Fruit fly (Drosophila melanogaster) whole organism, embryonic: ENCODE data around the gene CG33306.

Source experiments
- Ada2b ChIP-seq: fragments of 200-800 bp; sonication (Bioruptor generic); IDR thresholded peaks from 2 replicates; pipeline ENCODE4 v1.3.6; 2022; ENCODE audit warnings: missing biosample characterization, missing genetic modification characterization
- Atf-2 ChIP-seq: fragments of 200-800 bp; sonication (Bioruptor generic); optimal IDR thresholded peaks from 2 replicates; lab custom pipeline; 2016; ENCODE audit warnings: missing biosample characterization, missing genetic modification characterization
- Atf3 ChIP-seq: fragments of 200-800 bp; sonication (Bioruptor generic); optimal IDR thresholded peaks from 3 replicates; lab custom pipeline; 2016; ENCODE audit warnings: missing biosample characterization, missing genetic modification characterization
- Blimp-1 ChIP-seq: fragments of 200-800 bp; sonication (Bioruptor generic); optimal IDR thresholded peaks from 3 replicates; lab custom pipeline; 2018; ENCODE audit warnings: missing biosample characterization, missing genetic modification characterization, mild to moderate bottlenecking, moderate library complexity, missing genetic modification reagents
- CG11456 ChIP-seq: fragments of 200-800 bp; sonication (Bioruptor generic); IDR thresholded peaks from 3 replicates; pipeline ENCODE4 v1.3.6; 2022; ENCODE audit warnings: missing biosample characterization, missing genetic modification characterization
- CG13624 ChIP-seq: fragments of 200-800 bp; sonication (Bioruptor generic); optimal IDR thresholded peaks from 2 replicates; lab custom pipeline; 2016; ENCODE audit warnings: missing biosample characterization, missing genetic modification characterization
- CG14441 ChIP-seq: fragments of 200-800 bp; sonication (Bioruptor generic); IDR thresholded peaks from 2 replicates; pipeline ENCODE4 v1.3.6; 2022; ENCODE audit warnings: missing biosample characterization, missing genetic modification characterization
- CG17385 ChIP-seq: fragments of 200-800 bp; sonication (Bioruptor generic); optimal IDR thresholded peaks from 3 replicates; lab custom pipeline; 2018; ENCODE audit warnings: missing biosample characterization, mild to moderate bottlenecking, missing genetic modification characterization
- CG17568 ChIP-seq: fragments of 200-800 bp; sonication (Bioruptor generic); optimal IDR thresholded peaks from 2 replicates; lab custom pipeline; 2018; ENCODE audit warnings: missing biosample characterization, mild to moderate bottlenecking, missing genetic modification characterization, moderate library complexity
- CG17912 ChIP-seq: fragments of 200-800 bp; sonication (Bioruptor generic); optimal IDR thresholded peaks from 2 replicates; lab custom pipeline; 2018; ENCODE audit warnings: missing biosample characterization, mild to moderate bottlenecking, missing genetic modification characterization
- CG2875 ChIP-seq: fragments of 200-800 bp; sonication (Bioruptor generic); optimal IDR thresholded peaks from 2 replicates; lab custom pipeline; 2017; ENCODE audit warnings: missing biosample characterization, mild to moderate bottlenecking, missing genetic modification characterization, missing genetic modification reagents
- CG2889 ChIP-seq: fragments of 200-800 bp; sonication (Bioruptor generic); IDR thresholded peaks from 3 replicates; pipeline ENCODE4 v1.3.6; 2022; ENCODE audit warnings: missing biosample characterization, missing genetic modification characterization
- CG32532 ChIP-seq: fragments of 200-800 bp; sonication (Bioruptor generic); IDR thresholded peaks from 2 replicates; pipeline ENCODE4 v1.3.6; 2022; ENCODE audit warnings: missing biosample characterization, missing genetic modification characterization
- CG33213 ChIP-seq: fragments of 200-800 bp; sonication (Bioruptor generic); optimal IDR thresholded peaks from 3 replicates; lab custom pipeline; 2016; ENCODE audit warnings: missing biosample characterization, missing genetic modification characterization
- CG6175 ChIP-seq: fragments of 200-800 bp; sonication (Bioruptor generic); IDR thresholded peaks from 3 replicates; pipeline ENCODE4 v1.3.6; 2022; ENCODE audit warnings: missing biosample characterization, missing genetic modification characterization
- CG6254 ChIP-seq: fragments of 200-800 bp; sonication (Bioruptor generic); optimal IDR thresholded peaks from 3 replicates; lab custom pipeline; 2017; ENCODE audit warnings: mild to moderate bottlenecking, missing biosample characterization, missing genetic modification reagents, missing genetic modification characterization
- CG6813 ChIP-seq: fragments of 200-800 bp; sonication (Bioruptor generic); optimal IDR thresholded peaks from 2 replicates; lab custom pipeline; 2017; ENCODE audit warnings: missing biosample characterization, missing genetic modification characterization, mild to moderate bottlenecking, moderate library complexity, missing genetic modification reagents
- CG6854 ChIP-seq: fragments of 200-800 bp; sonication (Bioruptor generic); optimal IDR thresholded peaks from 3 replicates; lab custom pipeline; 2017; ENCODE audit warnings: missing biosample characterization, mild to moderate bottlenecking, missing genetic modification characterization
- CG7839 ChIP-seq: fragments of 200-800 bp; sonication (Bioruptor generic); optimal IDR thresholded peaks from 3 replicates; lab custom pipeline; 2018; ENCODE audit warnings: missing biosample characterization, mild to moderate bottlenecking, missing genetic modification characterization, moderate library complexity
- CG9215 ChIP-seq: fragments of 200-800 bp; sonication (Bioruptor generic); IDR thresholded peaks from 2 replicates; pipeline ENCODE4 v1.3.6; 2022; ENCODE audit warnings: missing biosample characterization, missing genetic modification characterization
- CkIIα-i1 ChIP-seq: fragments of 200-800 bp; sonication (Bioruptor generic); IDR thresholded peaks from 2 replicates; pipeline ENCODE4 v1.3.6; 2022; ENCODE audit warnings: missing biosample characterization, missing genetic modification characterization
- D19A ChIP-seq: fragments of 200-800 bp; optimal IDR thresholded peaks from 3 replicates; lab custom pipeline; 2019; ENCODE audit warnings: missing biosample characterization, mild to moderate bottlenecking, missing genetic modification characterization, moderate library complexity
- Dfd ChIP-seq, 2 experiments: fragments of >200 bp; optimal IDR thresholded peaks; 2 replicates each; lab custom pipeline; 2017; ENCODE audit warnings: missing biosample characterization in 2 of 2, missing genetic modification characterization in 2 of 2
- GATAe ChIP-seq: fragments of 200-800 bp; sonication (Bioruptor generic); conservative IDR thresholded peaks from 2 replicates; pipeline ENCODE4 v1.3.6; 2022; ENCODE audit warnings: missing biosample characterization, missing genetic modification characterization
- Gsc ChIP-seq: fragments of 200-800 bp; sonication (Bioruptor generic); IDR thresholded peaks from 2 replicates; pipeline ENCODE4 v1.3.6; 2022; ENCODE audit warnings: missing biosample characterization, missing genetic modification characterization
- HLH4C ChIP-seq: fragments of 200-800 bp; sonication (Bioruptor generic); IDR thresholded peaks from 3 replicates; pipeline ENCODE4 v1.3.6; 2022; ENCODE audit warnings: missing biosample characterization, missing genetic modification characterization; ENCODE audit not compliant: partially characterized antibody
- Hr3 ChIP-seq: fragments of 200-800 bp; sonication (Bioruptor generic); optimal IDR thresholded peaks from 3 replicates; lab custom pipeline; 2016; ENCODE audit warnings: missing biosample characterization, missing genetic modification characterization
- Lhr ChIP-seq: fragments of 200-800 bp; sonication (Bioruptor generic); optimal IDR thresholded peaks from 3 replicates; lab custom pipeline; 2017; ENCODE audit warnings: mild to moderate bottlenecking, missing biosample characterization, missing genetic modification reagents, missing genetic modification characterization
- Max ChIP-seq: fragments of 200-800 bp; sonication (Bioruptor generic); optimal IDR thresholded peaks from 2 replicates; lab custom pipeline; 2016; ENCODE audit warnings: missing biosample characterization, mild to moderate bottlenecking, missing genetic modification characterization
- Sin3A ChIP-seq: fragments of >200 bp; optimal IDR thresholded peaks from 2 replicates; lab custom pipeline; 2018
- Sox102F ChIP-seq: fragments of 200-800 bp; sonication (Bioruptor generic); optimal IDR thresholded peaks from 2 replicates; lab custom pipeline; 2018; ENCODE audit warnings: missing biosample characterization, mild to moderate bottlenecking, missing genetic modification characterization, moderate library complexity
- Ssrp ChIP-seq: fragments of 200-800 bp; sonication (Bioruptor generic); optimal IDR thresholded peaks from 2 replicates; lab custom pipeline; 2018; ENCODE audit warnings: missing biosample characterization, mild to moderate bottlenecking, missing genetic modification characterization, moderate library complexity
- ara ChIP-seq: fragments of 200-800 bp; sonication (Bioruptor generic); IDR thresholded peaks from 2 replicates; pipeline ENCODE4 v1.3.6; 2022; ENCODE audit warnings: missing biosample characterization, missing genetic modification characterization
- chif ChIP-seq, 2 experiments: fragments of 200-800 bp; sonication (Bioruptor generic); optimal IDR thresholded peaks; 3 replicates each; lab custom pipeline; 2016; ENCODE audit warnings: missing biosample characterization in 2 of 2, missing genetic modification characterization in 2 of 2
- chinmo ChIP-seq: fragments of 200-800 bp; sonication (Bioruptor generic); IDR thresholded peaks from 4 replicates; pipeline ENCODE4 v1.3.6; 2022; ENCODE audit warnings: missing biosample characterization, missing genetic modification characterization; ENCODE audit not compliant: partially characterized antibody
- dan ChIP-seq: fragments of 200-800 bp; sonication (Bioruptor generic); IDR thresholded peaks from 2 replicates; pipeline ENCODE4 v1.3.6; 2022; ENCODE audit warnings: missing biosample characterization, missing genetic modification characterization
- dysf ChIP-seq: fragments of 200-800 bp; sonication (Bioruptor generic); IDR thresholded peaks from 3 replicates; pipeline ENCODE4 v1.3.6; 2022; ENCODE audit warnings: missing biosample characterization, missing genetic modification characterization
- fd64A ChIP-seq: fragments of 200-800 bp; sonication (Bioruptor generic); optimal IDR thresholded peaks from 3 replicates; lab custom pipeline; 2018; ENCODE audit warnings: missing biosample characterization, mild to moderate bottlenecking, missing genetic modification characterization
- kay ChIP-seq: fragments of 200-800 bp; sonication (Bioruptor generic); optimal IDR thresholded peaks from 2 replicates; lab custom pipeline; 2016; ENCODE audit warnings: missing biosample characterization, missing genetic modification characterization
- maf-S ChIP-seq: fragments of 200-800 bp; sonication (Bioruptor generic); optimal IDR thresholded peaks from 2 replicates; lab custom pipeline; 2016; ENCODE audit warnings: missing biosample characterization, missing genetic modification characterization
- oc ChIP-seq: fragments of 200-800 bp; sonication (Bioruptor generic); optimal IDR thresholded peaks from 2 replicates; lab custom pipeline; 2018; ENCODE audit warnings: missing biosample characterization, mild to moderate bottlenecking, missing genetic modification characterization, moderate library complexity
- p53 ChIP-seq: fragments of 200-800 bp; sonication (Bioruptor generic); optimal IDR thresholded peaks from 2 replicates; lab custom pipeline; 2016; ENCODE audit warnings: missing biosample characterization, missing genetic modification characterization
- pnt ChIP-seq: fragments of 200-800 bp; sonication (Bioruptor generic); optimal IDR thresholded peaks from 3 replicates; lab custom pipeline; 2016; ENCODE audit warnings: missing biosample characterization, missing genetic modification characterization
- pzg ChIP-seq: fragments of 200-800 bp; sonication (Bioruptor generic); optimal IDR thresholded peaks from 3 replicates; lab custom pipeline; 2018; ENCODE audit warnings: missing biosample characterization, mild to moderate bottlenecking, missing genetic modification characterization, moderate library complexity
- ro ChIP-seq: fragments of 200-800 bp; sonication (Bioruptor generic); IDR thresholded peaks from 2 replicates; pipeline ENCODE4 v1.3.6; 2022; ENCODE audit warnings: missing biosample characterization, missing genetic modification characterization
- salm ChIP-seq: fragments of 200-800 bp; sonication (Bioruptor generic); optimal IDR thresholded peaks from 2 replicates; lab custom pipeline; 2018; ENCODE audit warnings: missing biosample characterization, mild to moderate bottlenecking, missing genetic modification characterization
- sens ChIP-seq: fragments of 200-800 bp; sonication (Bioruptor generic); peaks from one replicate; lab custom pipeline; 2016; ENCODE audit warnings: missing biosample characterization, missing genetic modification characterization
- sqz ChIP-seq: fragments of 200-800 bp; sonication (Bioruptor generic); optimal IDR thresholded peaks from 3 replicates; lab custom pipeline; 2018; ENCODE audit warnings: missing biosample characterization, mild to moderate bottlenecking, missing genetic modification characterization
- tio ChIP-seq: fragments of 200-800 bp; sonication (Bioruptor generic); optimal IDR thresholded peaks from 2 replicates; lab custom pipeline; 2017; ENCODE audit warnings: missing biosample characterization, missing genetic modification characterization, inconsistent platforms
- vfl ChIP-seq: fragments of 200-800 bp; sonication (Bioruptor generic); optimal IDR thresholded peaks from 2 replicates; lab custom pipeline; 2016; ENCODE audit warnings: missing biosample characterization, missing genetic modification characterization
- vvl ChIP-seq: fragments of 200-800 bp; sonication (Bioruptor generic); IDR thresholded peaks from 2 replicates; pipeline ENCODE4 v1.3.6; 2022; ENCODE audit warnings: missing biosample characterization, missing genetic modification characterization
- wek ChIP-seq: fragments of 200-800 bp; sonication (Bioruptor generic); optimal IDR thresholded peaks from 3 replicates; lab custom pipeline; 2018; ENCODE audit warnings: missing biosample characterization, mild to moderate bottlenecking, missing genetic modification characterization, moderate library complexity

CG33306 gene

DNA sequence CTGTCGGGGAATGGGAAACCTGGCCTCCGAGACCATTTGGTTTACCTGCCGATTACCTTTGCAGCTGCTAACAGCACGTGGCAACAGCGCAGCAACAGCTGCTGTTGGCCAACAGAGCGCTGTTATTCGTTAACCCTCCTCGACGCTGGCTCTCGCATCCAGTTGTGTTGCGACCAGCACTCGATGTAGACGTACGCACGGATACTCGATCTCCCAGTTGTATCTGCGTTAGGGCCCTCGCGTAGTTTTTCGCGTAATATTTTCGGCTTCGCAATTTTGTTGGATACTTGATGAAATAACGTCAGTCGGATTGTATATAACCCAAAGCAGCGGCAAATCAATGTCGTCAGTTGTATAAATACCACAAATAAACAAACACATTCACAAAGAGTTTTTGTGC, 35.3 kb upstream of the CG33306 start (continued):
- peak; percentile 50; the same call in 1 of the 2 replicates for TF ChIP-seq CG14441 (GFP tag; lab: Robert Waterston, UW)
- no peak for TF ChIP-seq CG2889
- no peak for TF ChIP-seq maf-S (GFP tag; lab: Kevin White, UChicago)
- no peak for TF ChIP-seq CG17912 (GFP tag; lab: Kevin White, UChicago)
- TF ChIP-seq Blimp-1 (GFP tag; lab: Kevin White, UChicago): no peak
- TF ChIP-seq dan (GFP tag; lab: Robert Waterston, UW): no peak
- no peak for TF ChIP-seq pzg (GFP tag; lab: Kevin White, UChicago)
- no peak for TF ChIP-seq Hr3 (GFP tag; lab: Kevin White, UChicago)
- no peak for TF ChIP-seq ro (GFP tag; lab: Robert Waterston, UW)
- TF ChIP-seq sens (GFP tag; lab: Kevin White, UChicago): peak; percentile 85
- no peak for TF ChIP-seq GATAe (GFP tag; lab: Robert Waterston, UW)
- 0 out of 3 replicates have a peak, but pooled peaks have one; percentile 51 for TF ChIP-seq CG6175 (GFP tag; lab: Robert Waterston, UW)
- TF ChIP-seq Atf3 (GFP tag; lab: Kevin White, UChicago): no peak
- TF ChIP-seq CG17568 (GFP tag; lab: Kevin White, UChicago): no peak
- no peak for TF ChIP-seq sqz (GFP tag; lab: Kevin White, UChicago)
- TF ChIP-seq chinmo (GFP tag; lab: Robert Waterston, UW): peak; percentile 85; the same call in 3 of the 4 replicates
- 0 out of 2 replicates have a peak, but pooled peaks have one; percentile 8 for TF ChIP-seq ara
- no peak for TF ChIP-seq p53
- no peak for TF ChIP-seq Sox102F (GFP tag; lab: Kevin White, UChicago)
- no peak for TF ChIP-seq CG7839 (tag; lab: Kevin White, UChicago)
- TF ChIP-seq pnt (GFP tag; lab: Kevin White, UChicago): no peak
- TF ChIP-seq wek: peak; percentile 34
- TF ChIP-seq chif (GFP tag; optimal IDR thresholded peaks at IDR 0.05; lab: Kevin White, UChicago): peak in 1 of 2 experiments; percentile 24
- TF ChIP-seq vvl (GFP tag; lab: Robert Waterston, UW): peak; percentile 63
- no peak for TF ChIP-seq CG9215 (GFP tag; lab: Robert Waterston, UW)
- TF ChIP-seq CG2875: no peak
- peak; percentile 50 for TF ChIP-seq CG6813 (GFP tag; lab: Kevin White, UChicago)
- TF ChIP-seq CG11456 (GFP tag; lab: Robert Waterston, UW): no peak
- peak; percentile 42 for TF ChIP-seq CG17385 (GFP tag; lab: Kevin White, UChicago)
- no peak for TF ChIP-seq CG6854 (GFP tag; lab: Kevin White, UChicago)
- no peak for TF ChIP-seq salm (tag; lab: Kevin White, UChicago)
- peak; percentile 7 for TF ChIP-seq vfl (GFP tag; lab: Kevin White, UChicago)
- TF ChIP-seq CG13624 (GFP tag; lab: Kevin White, UChicago): peak; percentile 33
- no peak for TF ChIP-seq Dfd (GFP tag; optimal IDR thresholded peaks at IDR 0.05; lab: Kevin White, UChicago)
- TF ChIP-seq Lhr (GFP tag; lab: Kevin White, UChicago): no peak
- no peak for TF ChIP-seq D19A (tag; lab: Kevin White, UChicago)
- TF ChIP-seq Ada2b (GFP tag; lab: Robert Waterston, UW): 0 out of 2 replicates have a peak, but pooled peaks have one; percentile 13
- TF ChIP-seq Atf-2: no peak
- no peak for TF ChIP-seq Gsc
- TF ChIP-seq CkIIα-i1 (GFP tag; lab: Robert Waterston, UW): no peak
- TF ChIP-seq kay (GFP tag; lab: Kevin White, UChicago): peak; percentile 4
- TF ChIP-seq tio (GFP tag; lab: Kevin White, UChicago): no peak
- TF ChIP-seq Sin3A: no peak
- 0 out of 2 replicates have a peak, but pooled peaks have one; percentile 18 for TF ChIP-seq CG32532 (GFP tag; lab: Robert Waterston, UW)
- no peak for TF ChIP-seq fd64A (GFP tag; lab: Kevin White, UChicago)
- no peak for TF ChIP-seq CG6254 (GFP tag; lab: Kevin White, UChicago)
- TF ChIP-seq CG33213: peak; percentile 24
- no peak for TF ChIP-seq Max (GFP tag; lab: Kevin White, UChicago)
- no peak for TF ChIP-seq HLH4C
- no peak for TF ChIP-seq dysf
- TF ChIP-seq Ssrp (tag; lab: Kevin White, UChicago): no peak
- TF ChIP-seq oc: peak; percentile 46
